Fruit fly (Drosophila melanogaster) Kc167 (cell line): ENCODE results near the gene CG42374.

Experiments used
- Myc ChIP-seq: fragments of >200 bp; optimal IDR thresholded peaks from 2 replicates; lab custom pipeline; 2017; ENCODE audit warnings: missing external identifiers
- Sin3A ChIP-seq: fragments of >200 bp; optimal IDR thresholded peaks from 2 replicates; lab custom pipeline; 2018; ENCODE audit warnings: missing external identifiers
- h ChIP-seq: fragments of >200 bp; optimal IDR thresholded peaks from 3 replicates; lab custom pipeline; 2018; ENCODE audit warnings: missing external identifiers
- insv ChIP-seq: fragments of >200 bp; optimal IDR thresholded peaks from 3 replicates; lab custom pipeline; 2018; ENCODE audit warnings: missing external identifiers
- psq ChIP-seq: fragments of >200 bp; optimal IDR thresholded peaks from 2 replicates; lab custom pipeline; 2017; ENCODE audit warnings: missing external identifiers
- ttk ChIP-seq: sonication (Bioruptor generic); optimal IDR thresholded peaks from 2 replicates; lab custom pipeline; 2017; ENCODE audit warnings: missing external identifiers

- TF ChIP-seq Myc (lab: Kevin White, UChicago): no peak
- no peak for TF ChIP-seq h (lab: Kevin White, UChicago)
- no peak for TF ChIP-seq ttk (lab: Kevin White, UChicago)
- TF ChIP-seq Sin3A (lab: Kevin White, UChicago): no peak
- TF ChIP-seq psq (lab: Kevin White, UChicago): no peak
- no peak for TF ChIP-seq insv (lab: Kevin White, UChicago)
Observed at dm6 chr3L:19229491-19229890, 34.1 kb upstream of the CG42374 start.
